Fruit fly (Drosophila melanogaster) whole organism, embryonic: ENCODE results near the gene Cdc14.

Experiments used
- ATbp ChIP-seq: fragments of 200-800 bp; sonication (Bioruptor generic); optimal IDR thresholded peaks from 2 replicates; lab custom pipeline; 2017; ENCODE audit warnings: missing biosample characterization, mild to moderate bottlenecking, missing genetic modification characterization, missing genetic modification reagents
- Atf6 ChIP-seq: fragments of 200-800 bp; sonication (Bioruptor generic); IDR thresholded peaks from 2 replicates; pipeline ENCODE4 v1.3.6; 2022; ENCODE audit warnings: missing biosample characterization, missing genetic modification characterization
- Blimp-1 ChIP-seq: fragments of 200-800 bp; sonication (Bioruptor generic); optimal IDR thresholded peaks from 3 replicates; lab custom pipeline; 2018; ENCODE audit warnings: missing biosample characterization, missing genetic modification characterization, mild to moderate bottlenecking, moderate library complexity, missing genetic modification reagents
- CG10431 ChIP-seq: fragments of 200-800 bp; sonication (Bioruptor generic); optimal IDR thresholded peaks from 3 replicates; lab custom pipeline; 2018; ENCODE audit warnings: missing biosample characterization, mild to moderate bottlenecking, missing genetic modification characterization
- CG11247 ChIP-seq: fragments of 200-800 bp; sonication (Bioruptor generic); IDR thresholded peaks from 2 replicates; pipeline ENCODE4 v1.3.6; 2022; ENCODE audit warnings: missing biosample characterization, missing genetic modification characterization
- CG11696 ChIP-seq: fragments of 200-800 bp; sonication (Bioruptor generic); IDR thresholded peaks from 2 replicates; pipeline ENCODE4 v1.3.6; 2022; ENCODE audit warnings: missing biosample characterization, missing genetic modification characterization
- CG1233 ChIP-seq: fragments of 200-800 bp; sonication (Bioruptor generic); optimal IDR thresholded peaks from 4 replicates; lab custom pipeline; 2018; ENCODE audit warnings: missing biosample characterization, mild to moderate bottlenecking, missing genetic modification characterization
- CG13775 ChIP-seq: fragments of 200-800 bp; sonication (Bioruptor generic); optimal IDR thresholded peaks from 3 replicates; lab custom pipeline; 2017; ENCODE audit warnings: missing biosample characterization, mild to moderate bottlenecking, missing genetic modification characterization
- CG15073 ChIP-seq: fragments of 200-800 bp; sonication (Bioruptor generic); optimal IDR thresholded peaks from 2 replicates; lab custom pipeline; 2016; ENCODE audit warnings: missing biosample characterization, missing genetic modification characterization
- CG17359 ChIP-seq: fragments of 200-800 bp; sonication (Bioruptor generic); optimal IDR thresholded peaks from 3 replicates; lab custom pipeline; 2018; ENCODE audit warnings: missing biosample characterization, mild to moderate bottlenecking, missing genetic modification characterization, moderate library complexity
- CG18764 ChIP-seq: fragments of 200-800 bp; sonication (Bioruptor generic); optimal IDR thresholded peaks from 3 replicates; lab custom pipeline; 2016; ENCODE audit warnings: missing biosample characterization, missing genetic modification characterization
- CG31224 ChIP-seq: fragments of 200-800 bp; sonication (Bioruptor generic); IDR thresholded peaks from 2 replicates; pipeline ENCODE4 v1.3.6; 2022; ENCODE audit warnings: missing biosample characterization, missing genetic modification characterization
- CG3163 ChIP-seq: fragments of 200-800 bp; sonication (Bioruptor generic); optimal IDR thresholded peaks from 3 replicates; lab custom pipeline; 2016; ENCODE audit warnings: missing biosample characterization, missing genetic modification characterization
- CG3281 ChIP-seq: fragments of 200-800 bp; sonication (Bioruptor generic); optimal IDR thresholded peaks from 3 replicates; lab custom pipeline; 2017; ENCODE audit warnings: missing biosample characterization, mild to moderate bottlenecking, missing genetic modification characterization
- CG3726 ChIP-seq: fragments of 200-800 bp; sonication (Bioruptor generic); IDR thresholded peaks from 3 replicates; pipeline ENCODE4, ENCODE4 v1.3.6; 2022; ENCODE audit warnings: missing biosample characterization, missing genetic modification characterization
- CG4328 ChIP-seq: fragments of 200-800 bp; sonication (Bioruptor generic); optimal IDR thresholded peaks from 3 replicates; lab custom pipeline; 2017; ENCODE audit warnings: missing biosample characterization, missing genetic modification reagents, missing genetic modification characterization
- CG4360 ChIP-seq: fragments of 200-800 bp; sonication (Bioruptor generic); IDR thresholded peaks from 2 replicates; pipeline ENCODE4 v1.3.6; 2022; ENCODE audit warnings: missing biosample characterization, missing genetic modification characterization
- CG4854 ChIP-seq: fragments of 200-800 bp; sonication (Bioruptor generic); optimal IDR thresholded peaks from 2 replicates; lab custom pipeline; 2016; ENCODE audit warnings: missing biosample characterization, missing genetic modification characterization, inconsistent platforms
- CG7745 ChIP-seq: fragments of 200-800 bp; sonication (Bioruptor generic); optimal IDR thresholded peaks from 2 replicates; lab custom pipeline; 2018; ENCODE audit warnings: missing biosample characterization, mild to moderate bottlenecking, missing genetic modification characterization, moderate library complexity
- CG8290 ChIP-seq, 3 experiments: fragments of 200-800 bp; sonication (Bioruptor generic); optimal IDR thresholded peaks; 2 replicates each; lab custom pipeline; 2016 to 2019; ENCODE audit warnings: missing biosample characterization in 3 of 3, missing genetic modification characterization in 3 of 3, mild to moderate bottlenecking in 2 of 3, moderate library complexity in 1 of 3
- CG9797 ChIP-seq: fragments of 200-800 bp; sonication (Bioruptor generic); optimal IDR thresholded peaks from 3 replicates; lab custom pipeline; 2018; ENCODE audit warnings: missing biosample characterization, mild to moderate bottlenecking, missing genetic modification characterization
- Dfd ChIP-seq, 2 experiments: fragments of >200 bp; optimal IDR thresholded peaks; 2 replicates each; lab custom pipeline; 2017; ENCODE audit warnings: missing biosample characterization in 2 of 2, missing genetic modification characterization in 2 of 2
- Dip3 ChIP-seq: fragments of 200-800 bp; sonication (Bioruptor generic); optimal IDR thresholded peaks from 3 replicates; lab custom pipeline; 2016; ENCODE audit warnings: missing biosample characterization, missing genetic modification characterization
- Dll ChIP-seq: fragments of 200-800 bp; sonication (Bioruptor generic); IDR thresholded peaks from 4 replicates; pipeline ENCODE4 v1.3.6; 2022; ENCODE audit warnings: missing biosample characterization, missing genetic modification characterization; ENCODE audit not compliant: partially characterized antibody
- ERR ChIP-seq: fragments of 200-800 bp; sonication (Bioruptor generic); optimal IDR thresholded peaks from 2 replicates; lab custom pipeline; 2016; ENCODE audit warnings: missing biosample characterization, missing genetic modification characterization
- Ets97D ChIP-seq: fragments of 200-800 bp; sonication (Bioruptor generic); optimal IDR thresholded peaks from 3 replicates; lab custom pipeline; 2016; ENCODE audit warnings: missing biosample characterization, missing genetic modification characterization
- Fer2 ChIP-seq: fragments of 200-800 bp; sonication (Bioruptor generic); optimal IDR thresholded peaks from 2 replicates; lab custom pipeline; 2018; ENCODE audit warnings: missing biosample characterization, mild to moderate bottlenecking, missing genetic modification characterization, moderate library complexity
- Gug ChIP-seq: fragments of 200-800 bp; sonication (Bioruptor generic); IDR thresholded peaks from 4 replicates; pipeline ENCODE4 v1.3.6; 2022; ENCODE audit warnings: missing biosample characterization, missing genetic modification characterization
- HmgZ ChIP-seq: fragments of 200-800 bp; sonication (Bioruptor generic); optimal IDR thresholded peaks from 2 replicates; lab custom pipeline; 2018; ENCODE audit warnings: missing biosample characterization, mild to moderate bottlenecking, missing genetic modification characterization
- Max ChIP-seq: fragments of 200-800 bp; sonication (Bioruptor generic); optimal IDR thresholded peaks from 2 replicates; lab custom pipeline; 2016; ENCODE audit warnings: missing biosample characterization, mild to moderate bottlenecking, missing genetic modification characterization
- Sox100B ChIP-seq: fragments of 200-800 bp; sonication (Bioruptor generic); optimal IDR thresholded peaks from 3 replicates; lab custom pipeline; 2018; ENCODE audit warnings: missing biosample characterization, mild to moderate bottlenecking, missing genetic modification characterization
- Trl ChIP-seq, 3 experiments: fragments of >200 bp in 2 of 3; fragments of 200-800 bp in 1 of 3; sonication (Bioruptor generic) in 1 of 3; optimal IDR thresholded peaks; 2 replicates in 1 of 3; 3 replicates in 2 of 3; lab custom pipeline; 2016 to 2017; ENCODE audit warnings: missing biosample characterization in 1 of 3, missing genetic modification characterization in 1 of 3
- Vsx1 ChIP-seq: fragments of 200-800 bp; sonication (Bioruptor generic); optimal IDR thresholded peaks from 2 replicates; lab custom pipeline; 2017; ENCODE audit warnings: missing biosample characterization, mild to moderate bottlenecking, missing genetic modification characterization, missing genetic modification reagents
- aop ChIP-seq: fragments of 200-800 bp; sonication (Bioruptor generic); IDR thresholded peaks from 2 replicates; pipeline ENCODE4 v1.3.6; 2022; ENCODE audit warnings: missing biosample characterization, missing genetic modification characterization
- cas ChIP-seq: fragments of 200-800 bp; sonication (Bioruptor generic); IDR thresholded peaks from 2 replicates; pipeline ENCODE4 v1.3.6; 2022; ENCODE audit warnings: missing biosample characterization, missing genetic modification characterization
- crol ChIP-seq: fragments of 200-800 bp; sonication (Bioruptor generic); IDR thresholded peaks from 2 replicates; pipeline ENCODE4 v1.3.6; 2022; ENCODE audit warnings: missing biosample characterization, missing genetic modification characterization
- cwo ChIP-seq: fragments of 200-800 bp; sonication (Bioruptor generic); optimal IDR thresholded peaks from 3 replicates; lab custom pipeline; 2017; ENCODE audit warnings: missing biosample characterization, missing genetic modification characterization, mild to moderate bottlenecking, moderate library complexity, missing genetic modification reagents
- grn ChIP-seq: fragments of 200-800 bp; sonication (Bioruptor generic); optimal IDR thresholded peaks from 3 replicates; lab custom pipeline; 2017; ENCODE audit warnings: missing biosample characterization, missing genetic modification characterization
- gro ChIP-seq: fragments of 200-800 bp; sonication (Bioruptor generic); optimal IDR thresholded peaks from 2 replicates; lab custom pipeline; 2016; ENCODE audit warnings: missing biosample characterization, missing genetic modification characterization
- gt ChIP-seq: fragments of 200-800 bp; sonication (Bioruptor generic); IDR thresholded peaks from 2 replicates; pipeline ENCODE4 v1.3.6; 2022; ENCODE audit warnings: missing biosample characterization, missing genetic modification characterization
- hkb ChIP-seq, 2 experiments: fragments of 200-800 bp in 1 of 2; fragments of >200 bp in 1 of 2; sonication (Bioruptor generic) in 1 of 2; IDR thresholded peaks in 1 of 2; optimal IDR thresholded peaks in 1 of 2; 2 replicates each; pipeline versions ENCODE4 v1.3.6 to Lab custom; 2017 to 2022; ENCODE audit warnings: missing biosample characterization in 1 of 2, missing genetic modification characterization in 1 of 2
- lbe ChIP-seq: fragments of 200-800 bp; sonication (Bioruptor generic); optimal IDR thresholded peaks from 2 replicates; lab custom pipeline; 2016; ENCODE audit warnings: missing biosample characterization, mild to moderate bottlenecking, missing genetic modification characterization
- pan ChIP-seq, 4 experiments: fragments of >200 bp in 3 of 4; fragments of 200-800 bp in 1 of 4; sonication (Bioruptor generic) in 1 of 4; optimal IDR thresholded peaks in 3 of 4; IDR thresholded peaks in 1 of 4; 2 replicates each; pipeline versions ENCODE4 v1.3.6 to Lab custom; 2017 to 2022; ENCODE audit warnings: missing biosample characterization in 2 of 4, missing genetic modification characterization in 2 of 4, mixed read lengths in 1 of 4
- sima ChIP-seq: fragments of 200-800 bp; sonication (Bioruptor generic); optimal IDR thresholded peaks from 2 replicates; lab custom pipeline; 2016; ENCODE audit warnings: missing biosample characterization, missing genetic modification characterization
- sisA ChIP-seq: fragments of 200-800 bp; sonication (Bioruptor generic); IDR thresholded peaks from 2 replicates; pipeline ENCODE4 v1.3.6; 2022; ENCODE audit warnings: missing biosample characterization, missing genetic modification characterization
- sqz ChIP-seq: fragments of 200-800 bp; sonication (Bioruptor generic); optimal IDR thresholded peaks from 3 replicates; lab custom pipeline; 2018; ENCODE audit warnings: missing biosample characterization, mild to moderate bottlenecking, missing genetic modification characterization
- sug ChIP-seq: fragments of 200-800 bp; optimal IDR thresholded peaks from 2 replicates; lab custom pipeline; 2019; ENCODE audit warnings: missing biosample characterization, mild to moderate bottlenecking, missing genetic modification characterization, moderate library complexity
- tgo ChIP-seq: fragments of 200-800 bp; sonication (Bioruptor generic); IDR thresholded peaks from 3 replicates; pipeline ENCODE4 v1.3.6; 2022; ENCODE audit warnings: missing biosample characterization, missing genetic modification characterization
- trh ChIP-seq: fragments of 200-800 bp; sonication (Bioruptor generic); optimal IDR thresholded peaks from 2 replicates; lab custom pipeline; 2016; ENCODE audit warnings: missing biosample characterization, missing genetic modification characterization

Gene Cdc14

dm6 chr2L:7813357-7813756, 2.9 kb upstream of the Cdc14 start (continued):
- peak; percentile 81 for TF ChIP-seq CG1233
- peak; percentile 17 for TF ChIP-seq sqz (GFP tag; lab: Kevin White, UChicago)
- TF ChIP-seq Atf6 (GFP tag; lab: Robert Waterston, UW): peak; percentile 68; the same call in 1 of the 2 replicates
- no peak for TF ChIP-seq CG3163 (GFP tag; lab: Kevin White, UChicago)
- no peak for TF ChIP-seq HmgZ (tag; lab: Kevin White, UChicago)
- TF ChIP-seq CG17359: peak; percentile 60
- peak; percentile 18 for TF ChIP-seq Ets97D (GFP tag; lab: Kevin White, UChicago)
- TF ChIP-seq Dfd (GFP tag; optimal IDR thresholded peaks at IDR 0.05; lab: Kevin White, UChicago): no peak
- no peak for TF ChIP-seq CG8290 (GFP tag; optimal IDR thresholded peaks at IDR 0.05; lab: Kevin White, UChicago)
- peak in 1 of 2 experiments; percentile 85 for TF ChIP-seq CG8290 (tag; optimal IDR thresholded peaks at IDR 0.05; lab: Kevin White, UChicago)
- TF ChIP-seq CG3281: peak; percentile 75
- peak; percentile 51 for TF ChIP-seq grn (GFP tag; lab: Kevin White, UChicago)
- TF ChIP-seq crol (GFP tag; lab: Robert Waterston, UW): no peak
- TF ChIP-seq Sox100B (GFP tag; lab: Kevin White, UChicago): no peak
- TF ChIP-seq CG11696 (GFP tag; lab: Robert Waterston, UW): no peak
- TF ChIP-seq gro (GFP tag; lab: Kevin White, UChicago): peak; percentile 77
- TF ChIP-seq gt (GFP tag; lab: Robert Waterston, UW): no peak
- TF ChIP-seq aop (GFP tag; lab: Robert Waterston, UW): no peak
- peak; percentile 7 for TF ChIP-seq Vsx1
- no peak for TF ChIP-seq Dll (GFP tag; lab: Robert Waterston, UW)
- TF ChIP-seq lbe (GFP tag; lab: Kevin White, UChicago): no peak
- TF ChIP-seq Dip3 (GFP tag; lab: Kevin White, UChicago): peak; percentile 38
- TF ChIP-seq Gug (GFP tag; lab: Robert Waterston, UW): no peak
- no peak for TF ChIP-seq ERR
- no peak for TF ChIP-seq Trl (optimal IDR thresholded peaks at IDR 0.05; lab: Kevin White, UChicago)
- no peak for TF ChIP-seq Trl (GFP tag; optimal IDR thresholded peaks at IDR 0.05; lab: Kevin White, UChicago)
- TF ChIP-seq sisA (GFP tag; lab: Robert Waterston, UW): no peak
- peak; percentile 39 for TF ChIP-seq CG18764 (GFP tag; lab: Kevin White, UChicago)
- no peak for TF ChIP-seq CG13775 (GFP tag; lab: Kevin White, UChicago)
- peak; percentile 60 for TF ChIP-seq Max (GFP tag; lab: Kevin White, UChicago)
- peak; percentile 70 for TF ChIP-seq sug (tag; lab: Kevin White, UChicago)
- peak; percentile 34 for TF ChIP-seq ATbp (GFP tag; lab: Kevin White, UChicago)
- no peak for TF ChIP-seq CG9797 (GFP tag; lab: Kevin White, UChicago)
- no peak; the same call in 2 of the 3 replicates for TF ChIP-seq CG3726 (GFP tag; lab: Robert Waterston, UW)
- TF ChIP-seq trh (GFP tag; lab: Kevin White, UChicago): no peak
- no peak for TF ChIP-seq pan (optimal IDR thresholded peaks at IDR 0.05; lab: Kevin White, UChicago)
- peak in 1 of 2 experiments; percentile 43 for TF ChIP-seq pan (GFP tag; optimal IDR thresholded peaks at IDR 0.05 in 1 of 2, IDR thresholded peaks at IDR 0.05 in 1 of 2)
- TF ChIP-seq tgo: peak; percentile 27; the same call in 1 of the 3 replicates
- TF ChIP-seq sima (GFP tag; lab: Kevin White, UChicago): no peak
- peak; percentile 32 for TF ChIP-seq CG4854 (GFP tag; lab: Kevin White, UChicago)
- peak; percentile 53 for TF ChIP-seq cwo
- TF ChIP-seq CG31224 (GFP tag; lab: Robert Waterston, UW): no peak
- TF ChIP-seq CG10431 (GFP tag; lab: Kevin White, UChicago): peak; percentile 38
- TF ChIP-seq Fer2 (tag; lab: Kevin White, UChicago): peak; percentile 75
- peak; percentile 32; the same call in 1 of the 2 replicates for TF ChIP-seq CG4360 (GFP tag; lab: Robert Waterston, UW)
- TF ChIP-seq CG11247 (GFP tag; lab: Robert Waterston, UW): peak; percentile 70
- no peak for TF ChIP-seq hkb (optimal IDR thresholded peaks at IDR 0.05; lab: Kevin White, UChicago)
- no peak for TF ChIP-seq hkb (GFP tag; IDR thresholded peaks at IDR 0.05; lab: Robert Waterston, UW)
- no peak for TF ChIP-seq cas (GFP tag; lab: Robert Waterston, UW)
- peak; percentile 85 for TF ChIP-seq CG4328 (GFP tag; lab: Kevin White, UChicago)
- peak; percentile 99 for TF ChIP-seq CG7745 (tag; lab: Kevin White, UChicago)
- TF ChIP-seq Blimp-1 (GFP tag; lab: Kevin White, UChicago): peak; percentile 74
- TF ChIP-seq CG15073 (GFP tag; lab: Kevin White, UChicago): no peak
